Fruit fly (Drosophila melanogaster) whole organism, adult: ENCODE results near the gene Rab23.

Source experiments
- CG11617 ChIP-seq: fragments of 200-800 bp; sonication (Bioruptor generic); optimal IDR thresholded peaks from 2 replicates; lab custom pipeline; 2017; ENCODE audit warnings: mild to moderate bottlenecking, missing biosample characterization, missing genetic modification reagents, missing genetic modification characterization
- CG12768 ChIP-seq: fragments of 200-800 bp; sonication (Bioruptor generic); optimal IDR thresholded peaks from 2 replicates; lab custom pipeline; 2017; ENCODE audit warnings: missing biosample characterization, missing genetic modification characterization, mild to moderate bottlenecking, moderate library complexity, missing genetic modification reagents
- CG14711 ChIP-seq: fragments of 200-800 bp; sonication (Bioruptor generic); optimal IDR thresholded peaks from 2 replicates; lab custom pipeline; 2018; ENCODE audit warnings: missing biosample characterization, mild to moderate bottlenecking, missing genetic modification characterization, moderate library complexity
- CG1620 ChIP-seq: fragments of 200-800 bp; sonication (Bioruptor generic); optimal IDR thresholded peaks from 2 replicates; lab custom pipeline; 2016; ENCODE audit warnings: missing biosample characterization, missing genetic modification characterization
- CG33017 ChIP-seq: fragments of 200-800 bp; sonication (Bioruptor generic); optimal IDR thresholded peaks from 2 replicates; lab custom pipeline; 2018; ENCODE audit warnings: missing biosample characterization, mild to moderate bottlenecking, missing genetic modification characterization, moderate library complexity
- CG5204 ChIP-seq: fragments of 200-800 bp; sonication (Bioruptor generic); optimal IDR thresholded peaks from 2 replicates; lab custom pipeline; 2016; ENCODE audit warnings: missing biosample characterization, missing genetic modification characterization
- CG7045 ChIP-seq: fragments of 200-800 bp; sonication (Bioruptor generic); optimal IDR thresholded peaks from 2 replicates; lab custom pipeline; 2017; ENCODE audit warnings: missing biosample characterization, mild to moderate bottlenecking, missing genetic modification characterization
- CG7101 ChIP-seq: fragments of 200-800 bp; sonication (Bioruptor generic); optimal IDR thresholded peaks from 2 replicates; lab custom pipeline; 2018; ENCODE audit warnings: missing biosample characterization, mild to moderate bottlenecking, missing genetic modification characterization, moderate library complexity
- Clk ChIP-seq: fragments of 200-800 bp; sonication (Bioruptor generic); optimal IDR thresholded peaks from 2 replicates; lab custom pipeline; 2017; ENCODE audit warnings: missing biosample characterization, missing genetic modification characterization
- Crg-1 ChIP-seq: fragments of 200-800 bp; sonication (Bioruptor generic); optimal IDR thresholded peaks from 2 replicates; lab custom pipeline; 2016; ENCODE audit warnings: missing biosample characterization, missing genetic modification characterization
- Hr96 ChIP-seq: fragments of 200-800 bp; sonication (Bioruptor generic); optimal IDR thresholded peaks from 2 replicates; lab custom pipeline; 2016; ENCODE audit warnings: missing biosample characterization, missing genetic modification characterization
- Mnt ChIP-seq: fragments of 200-800 bp; sonication (Bioruptor generic); optimal IDR thresholded peaks from 2 replicates; lab custom pipeline; 2016; ENCODE audit warnings: missing biosample characterization, mild to moderate bottlenecking, missing genetic modification characterization
- bab1 ChIP-seq: fragments of 200-800 bp; sonication (Bioruptor generic); optimal IDR thresholded peaks from 3 replicates; lab custom pipeline; 2019; ENCODE audit warnings: missing biosample characterization, mild to moderate bottlenecking, missing genetic modification characterization, moderate library complexity
- cic ChIP-seq: fragments of 200-800 bp; sonication (Bioruptor generic); optimal IDR thresholded peaks from 2 replicates; lab custom pipeline; 2017; ENCODE audit warnings: missing biosample characterization, mild to moderate bottlenecking, missing genetic modification characterization, moderate library complexity
- cnc ChIP-seq, 2 experiments: fragments of >200 bp; optimal IDR thresholded peaks; 2 replicates each; lab custom pipeline; 2017
- kay ChIP-seq: fragments of 200-800 bp; sonication (Bioruptor generic); peaks from one replicate; lab custom pipeline; 2016; ENCODE audit warnings: missing biosample characterization, missing genetic modification characterization, borderline replicate concordance
- ovo ChIP-seq: fragments of 200-800 bp; sonication (Bioruptor generic); optimal IDR thresholded peaks from 2 replicates; lab custom pipeline; 2016; ENCODE audit warnings: missing biosample characterization, missing genetic modification characterization
- pad ChIP-seq: fragments of 200-800 bp; sonication (Bioruptor generic); optimal IDR thresholded peaks from 3 replicates; lab custom pipeline; 2017; ENCODE audit warnings: missing biosample characterization, missing genetic modification characterization, mild to moderate bottlenecking, moderate library complexity, missing genetic modification reagents
- tj ChIP-seq: fragments of 200-800 bp; sonication (Bioruptor generic); optimal IDR thresholded peaks from 3 replicates; lab custom pipeline; 2017; ENCODE audit warnings: missing biosample characterization, mild to moderate bottlenecking, missing genetic modification characterization, moderate library complexity
- toe ChIP-seq: fragments of 200-800 bp; sonication (Bioruptor generic); optimal IDR thresholded peaks from 2 replicates; lab custom pipeline; 2016; ENCODE audit warnings: missing biosample characterization, missing genetic modification characterization

Rab23 gene

DNA sequence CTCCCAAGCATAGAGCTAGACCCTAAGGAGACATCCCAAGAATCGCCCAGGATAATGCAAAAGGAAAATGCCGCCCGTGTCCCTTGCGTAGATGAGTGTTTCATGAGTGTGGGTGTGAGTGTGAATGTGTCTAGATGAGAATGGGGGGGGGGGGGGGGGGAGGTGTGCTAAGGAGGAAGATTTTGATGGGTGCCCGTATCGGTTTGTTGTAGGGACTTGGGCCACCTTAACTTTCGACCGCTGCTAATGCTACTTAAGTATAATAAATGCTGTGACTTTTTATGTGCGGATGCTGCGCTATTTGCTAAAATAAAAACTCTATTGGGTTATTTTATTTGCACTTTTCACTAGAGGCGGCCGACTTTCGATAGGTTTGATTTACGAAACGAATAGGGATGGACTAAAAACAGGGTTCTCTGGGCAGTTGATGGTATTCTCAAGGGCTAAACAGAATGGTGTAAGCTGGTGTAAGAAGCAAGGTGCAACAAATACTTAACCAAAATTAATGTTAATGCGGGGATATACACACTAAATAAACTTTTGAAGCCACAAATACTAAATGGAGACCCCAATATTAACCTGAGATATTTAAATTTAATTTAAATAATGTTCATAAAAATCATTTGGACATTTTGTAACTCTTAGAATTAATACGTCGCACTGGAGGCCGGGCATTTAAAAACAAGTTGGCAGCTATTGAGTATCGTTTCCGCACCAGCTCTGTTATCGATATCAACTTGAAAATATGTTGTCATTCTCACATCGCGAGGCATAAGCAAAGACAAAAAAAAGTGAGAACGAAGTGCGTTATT lies 16.1 kb downstream of the Rab23 start, which contains the start of the genes Xe7 and Atg17:
Gene Xe7, minus strand, starts transcription at position 407 of the 812 bp plus-strand sequence.
Gene Atg17, plus strand, starts transcription at position 786 of the 812 bp plus-strand sequence.
- peak; percentile 88 for TF ChIP-seq Clk (GFP tag; lab: Kevin White, UChicago)
- TF ChIP-seq cic (GFP tag; lab: Kevin White, UChicago) = peak; percentile 29
- TF ChIP-seq CG14711 (tag; lab: Kevin White, UChicago) = peak; percentile 90
- TF ChIP-seq kay (GFP tag; lab: Kevin White, UChicago) = peak; percentile 51
- TF ChIP-seq bab1 (GFP tag; lab: Kevin White, UChicago) = peak; percentile 84
- TF ChIP-seq CG1620 (GFP tag; lab: Kevin White, UChicago) = peak; percentile 96
- TF ChIP-seq Mnt (GFP tag; lab: Kevin White, UChicago) = peak; percentile 86
- TF ChIP-seq pad = peak; percentile 79
- peak; percentile 94 for TF ChIP-seq Hr96 (GFP tag; lab: Kevin White, UChicago)
- TF ChIP-seq CG7045 (GFP tag; lab: Kevin White, UChicago) = peak; percentile 92
- TF ChIP-seq ovo (GFP tag; lab: Kevin White, UChicago) = peak; percentile 91
- peak; percentile 93 for TF ChIP-seq CG7101 (tag; lab: Kevin White, UChicago)
- peak in 1 of 2 experiments; percentile 57 for TF ChIP-seq cnc (optimal IDR thresholded peaks at IDR 0.05; lab: Kevin White, UChicago)
- TF ChIP-seq CG11617 = peak; percentile 92
- peak; percentile 59 for TF ChIP-seq tj (GFP tag; lab: Kevin White, UChicago)
- TF ChIP-seq CG5204 = peak; percentile 97
- peak; percentile 95 for TF ChIP-seq CG12768
- peak; percentile 89 for TF ChIP-seq CG33017
- TF ChIP-seq toe (GFP tag; lab: Kevin White, UChicago) = peak; percentile 98
- peak; percentile 94 for TF ChIP-seq Crg-1 (GFP tag; lab: Kevin White, UChicago)

DNA sequence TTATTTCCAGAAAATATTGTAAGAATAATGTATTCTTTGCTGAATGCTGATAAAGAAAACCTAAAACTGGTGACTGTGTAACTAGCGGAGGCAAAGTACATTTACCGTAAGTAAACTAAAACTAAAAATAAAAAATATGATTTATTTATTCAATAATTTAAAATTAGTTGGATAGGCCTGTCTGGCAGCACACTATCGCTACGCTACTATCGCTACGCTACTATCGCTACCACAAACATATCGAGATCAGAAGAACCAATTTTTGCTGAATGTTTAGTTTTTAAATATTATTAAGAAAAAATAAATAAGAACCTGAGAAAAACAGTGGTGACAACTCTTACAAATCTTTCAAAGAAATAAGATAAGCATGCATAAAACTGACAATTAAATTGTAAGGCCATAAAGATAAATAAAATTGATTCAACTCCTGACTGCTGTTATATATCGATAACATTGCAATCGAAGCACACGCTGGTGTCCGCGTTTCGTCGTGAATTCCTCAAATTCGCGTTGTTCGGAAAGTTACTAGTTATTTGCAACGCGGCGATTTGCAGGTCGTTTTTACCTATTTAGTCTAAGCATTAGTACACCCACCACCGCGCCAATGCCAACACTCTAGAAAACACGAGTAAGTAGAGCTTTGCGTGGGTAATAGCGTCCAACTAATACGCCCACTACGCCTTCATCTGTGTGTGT lies 24.9 kb downstream of the Rab23 start, which contains the start of gene Wdr33:
Gene Wdr33, plus strand, starts transcription at position 438 of the 696 bp plus-strand sequence.
- peak; percentile 37 for TF ChIP-seq CG7101 (tag; lab: Kevin White, UChicago)
- peak; percentile 43 for TF ChIP-seq CG7045 (GFP tag; lab: Kevin White, UChicago)
- TF ChIP-seq kay (GFP tag; lab: Kevin White, UChicago) = no peak
- TF ChIP-seq Clk (GFP tag; lab: Kevin White, UChicago) = no peak
- TF ChIP-seq CG14711 (tag; lab: Kevin White, UChicago) = no peak
- TF ChIP-seq CG12768 = peak; percentile 41
- peak; percentile 44 for TF ChIP-seq ovo (GFP tag; lab: Kevin White, UChicago)
- TF ChIP-seq tj (GFP tag; lab: Kevin White, UChicago) = peak; percentile 88
- TF ChIP-seq Hr96 (GFP tag; lab: Kevin White, UChicago) = no peak
- TF ChIP-seq pad = peak; percentile 24
- TF ChIP-seq CG11617 = peak; percentile 58
- peak; percentile 39 for TF ChIP-seq CG33017
- peak; percentile 52 for TF ChIP-seq CG5204
- no peak for TF ChIP-seq cnc (optimal IDR thresholded peaks at IDR 0.05; lab: Kevin White, UChicago)
- TF ChIP-seq Mnt (GFP tag; lab: Kevin White, UChicago) = peak; percentile 52

DNA sequence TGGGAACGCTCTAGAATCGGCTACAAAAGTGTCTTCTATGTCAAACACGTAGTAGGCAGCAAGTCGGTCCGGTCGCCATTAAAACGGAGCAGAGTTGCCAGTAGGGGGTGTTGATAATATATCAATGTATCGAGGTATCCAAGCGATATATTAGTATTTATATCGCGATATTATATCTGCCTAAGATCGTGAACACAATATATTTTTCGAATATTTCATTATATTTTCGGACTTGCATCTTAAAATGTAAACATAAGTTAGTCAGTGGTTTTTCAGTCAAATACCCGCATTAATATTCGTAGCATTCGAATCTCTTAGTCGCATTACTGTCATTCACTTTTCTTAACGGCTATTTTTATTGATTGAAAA lies 25.4 kb downstream of the Rab23 start, which contains the start of gene CG2182:
Gene CG2182, minus strand, starts transcription at position 84 of the 369 bp plus-strand sequence.
- TF ChIP-seq CG1620 (GFP tag; lab: Kevin White, UChicago) (peak; percentile 60), Crg-1 (GFP tag; lab: Kevin White, UChicago) (peak; percentile 9), toe (GFP tag; lab: Kevin White, UChicago) (peak; percentile 38), bab1 (GFP tag; lab: Kevin White, UChicago) (no peak), CG11617 (no peak)

DNA sequence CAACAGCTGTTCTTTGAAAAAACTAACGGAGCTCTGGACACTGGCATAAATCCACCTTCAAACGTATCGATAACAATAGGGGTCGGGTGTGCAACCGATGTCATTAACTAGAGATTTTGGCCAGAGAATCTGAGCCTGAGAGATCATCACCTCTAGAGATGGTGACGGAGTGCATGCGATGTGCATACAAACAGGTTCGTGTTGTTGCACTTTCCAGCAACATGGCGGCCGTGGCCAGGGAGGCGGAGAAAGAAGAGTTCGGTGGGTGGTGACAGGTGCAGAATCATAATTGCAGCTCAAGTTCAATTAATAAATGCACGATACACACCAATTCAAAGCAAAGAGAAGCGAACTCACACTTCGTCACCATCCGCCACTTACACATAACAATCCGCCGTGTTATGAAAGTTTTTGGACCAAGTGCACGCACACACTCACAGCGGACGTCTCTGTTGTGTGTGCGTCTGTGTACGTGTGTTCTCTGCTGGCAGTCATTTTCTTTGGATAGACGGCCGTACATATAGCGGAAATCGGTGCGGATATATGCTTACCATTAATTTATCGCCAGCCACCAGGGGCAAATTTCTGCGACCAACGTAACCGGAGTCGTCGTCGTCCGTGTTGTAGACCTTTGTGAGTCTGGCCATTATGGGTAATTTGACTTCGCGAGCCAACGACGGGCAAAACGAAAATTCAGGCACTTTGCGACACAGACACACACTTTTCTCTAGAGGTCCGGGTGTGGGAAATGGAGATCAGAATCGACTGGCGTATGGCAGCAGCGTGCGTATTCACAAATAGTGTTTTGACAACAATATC lies 26.0 kb downstream of the Rab23 start:
- no peak for TF ChIP-seq CG7045 (GFP tag; lab: Kevin White, UChicago)
- TF ChIP-seq bab1 (GFP tag; lab: Kevin White, UChicago) = peak; percentile 22
- TF ChIP-seq CG12768 = peak; percentile 32
- peak; percentile 77 for TF ChIP-seq ovo (GFP tag; lab: Kevin White, UChicago)
- TF ChIP-seq Clk (GFP tag; lab: Kevin White, UChicago) = no peak
- TF ChIP-seq Hr96 (GFP tag; lab: Kevin White, UChicago) = no peak
- peak; percentile 35 for TF ChIP-seq cic (GFP tag; lab: Kevin White, UChicago)

DNA sequence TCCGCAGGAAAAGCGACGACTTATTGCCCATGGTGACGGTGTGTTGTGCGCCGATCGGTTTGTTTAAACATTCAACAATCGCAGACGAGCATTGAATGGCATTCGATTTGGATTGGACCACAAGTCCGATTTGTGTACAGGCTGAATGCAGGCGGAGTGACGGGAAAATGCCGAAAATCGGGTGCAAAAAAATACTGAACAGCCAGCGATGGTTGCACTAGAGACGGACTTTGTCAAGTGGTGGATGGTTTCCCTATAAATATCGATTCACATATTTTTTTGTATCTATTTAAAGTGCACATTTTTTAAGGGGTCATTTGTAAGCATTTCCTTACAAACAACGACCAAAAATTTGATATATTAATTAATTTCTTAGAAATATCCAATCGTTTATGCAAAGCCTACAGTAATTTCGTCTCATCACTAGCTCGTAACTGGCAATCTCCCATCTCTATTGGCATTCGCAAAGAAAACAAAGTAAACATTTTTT lies 30.5 kb downstream of the Rab23 start, which contains the start of the genes elm and MED27:
Gene elm, minus strand, starts transcription at position 170 of the 490 bp plus-strand sequence.
Gene MED27, plus strand, starts transcription at position 448 of the 490 bp plus-strand sequence.
- peak; percentile 90 for TF ChIP-seq Crg-1 (GFP tag; lab: Kevin White, UChicago)
- TF ChIP-seq cic (GFP tag; lab: Kevin White, UChicago) = peak; percentile 61
- TF ChIP-seq toe (GFP tag; lab: Kevin White, UChicago) = peak; percentile 98
- TF ChIP-seq cnc (optimal IDR thresholded peaks at IDR 0.05; lab: Kevin White, UChicago) = no peak
- peak; percentile 90 for TF ChIP-seq bab1 (GFP tag; lab: Kevin White, UChicago)
- TF ChIP-seq pad = peak; percentile 80
- TF ChIP-seq CG33017 = peak; percentile 84
- peak; percentile 87 for TF ChIP-seq Hr96 (GFP tag; lab: Kevin White, UChicago)
- no peak for TF ChIP-seq CG5204
- no peak for TF ChIP-seq kay (GFP tag; lab: Kevin White, UChicago)
- TF ChIP-seq CG11617 = peak; percentile 94
- peak; percentile 87 for TF ChIP-seq Mnt (GFP tag; lab: Kevin White, UChicago)
- TF ChIP-seq CG14711 (tag; lab: Kevin White, UChicago) = peak; percentile 84
- peak; percentile 92 for TF ChIP-seq CG7101 (tag; lab: Kevin White, UChicago)
- TF ChIP-seq CG7045 (GFP tag; lab: Kevin White, UChicago) = peak; percentile 91
- TF ChIP-seq ovo (GFP tag; lab: Kevin White, UChicago) = peak; percentile 97
- peak; percentile 87 for TF ChIP-seq Clk (GFP tag; lab: Kevin White, UChicago)
- TF ChIP-seq CG12768 = peak; percentile 90
- TF ChIP-seq CG1620 (GFP tag; lab: Kevin White, UChicago) = peak; percentile 98
- TF ChIP-seq tj (GFP tag; lab: Kevin White, UChicago) = peak; percentile 86
